Fruit fly (Drosophila melanogaster) whole organism, embryonic: Measurements from ENCODE around the gene Teh2.

Experiments
- Ada2b ChIP-seq: fragments of 200-800 bp; sonication (Bioruptor generic); IDR thresholded peaks from 2 replicates; pipeline ENCODE4 v1.3.6; 2022; ENCODE audit warnings: missing biosample characterization, missing genetic modification characterization
- CG10366 ChIP-seq: fragments of 200-800 bp; sonication (Bioruptor generic); IDR thresholded peaks from 2 replicates; pipeline ENCODE4 v1.3.6; 2022; ENCODE audit warnings: missing biosample characterization, missing genetic modification characterization
- CG10462 ChIP-seq: fragments of 200-800 bp; sonication (Bioruptor generic); optimal IDR thresholded peaks from 2 replicates; lab custom pipeline; 2016; ENCODE audit warnings: missing biosample characterization, missing genetic modification characterization
- CG10979 ChIP-seq: fragments of 200-800 bp; sonication (Bioruptor generic); optimal IDR thresholded peaks from 2 replicates; lab custom pipeline; 2018; ENCODE audit warnings: missing biosample characterization, mild to moderate bottlenecking, missing genetic modification characterization, moderate library complexity
- CG12071 ChIP-seq: fragments of 200-800 bp; sonication (Bioruptor generic); optimal IDR thresholded peaks from 3 replicates; lab custom pipeline; 2018; ENCODE audit warnings: missing biosample characterization, mild to moderate bottlenecking, missing genetic modification characterization
- CG1233 ChIP-seq: fragments of 200-800 bp; sonication (Bioruptor generic); optimal IDR thresholded peaks from 4 replicates; lab custom pipeline; 2018; ENCODE audit warnings: missing biosample characterization, mild to moderate bottlenecking, missing genetic modification characterization
- CG13287 ChIP-seq: fragments of 200-800 bp; sonication (Bioruptor generic); IDR thresholded peaks from 2 replicates; pipeline ENCODE4 v1.3.6; 2022; ENCODE audit warnings: missing biosample characterization, missing genetic modification characterization; ENCODE audit not compliant: partially characterized antibody
- CG1832 ChIP-seq: fragments of 200-800 bp; sonication (Bioruptor generic); optimal IDR thresholded peaks from 2 replicates; lab custom pipeline; 2017; ENCODE audit warnings: missing biosample characterization, mild to moderate bottlenecking, missing genetic modification characterization, inconsistent platforms
- CG2116 ChIP-seq: fragments of 200-800 bp; sonication (Bioruptor generic); optimal IDR thresholded peaks from 3 replicates; lab custom pipeline; 2018; ENCODE audit warnings: missing biosample characterization, mild to moderate bottlenecking, missing genetic modification characterization
- CG2202 ChIP-seq: fragments of 200-800 bp; sonication (Bioruptor generic); optimal IDR thresholded peaks from 2 replicates; lab custom pipeline; 2018; ENCODE audit warnings: missing biosample characterization, mild to moderate bottlenecking, missing genetic modification characterization
- CG2875 ChIP-seq: fragments of 200-800 bp; sonication (Bioruptor generic); optimal IDR thresholded peaks from 2 replicates; lab custom pipeline; 2017; ENCODE audit warnings: missing biosample characterization, mild to moderate bottlenecking, missing genetic modification characterization, missing genetic modification reagents
- CG32532 ChIP-seq: fragments of 200-800 bp; sonication (Bioruptor generic); IDR thresholded peaks from 2 replicates; pipeline ENCODE4 v1.3.6; 2022; ENCODE audit warnings: missing biosample characterization, missing genetic modification characterization
- CG32772 ChIP-seq: fragments of 200-800 bp; sonication (Bioruptor generic); IDR thresholded peaks from 2 replicates; pipeline ENCODE4 v1.3.6; 2022; ENCODE audit warnings: missing biosample characterization, missing genetic modification characterization
- CG3838 ChIP-seq: fragments of 200-800 bp; sonication (Bioruptor generic); optimal IDR thresholded peaks from 3 replicates; lab custom pipeline; 2016; ENCODE audit warnings: missing biosample characterization, missing genetic modification characterization
- CG4360 ChIP-seq: fragments of 200-800 bp; sonication (Bioruptor generic); IDR thresholded peaks from 2 replicates; pipeline ENCODE4 v1.3.6; 2022; ENCODE audit warnings: missing biosample characterization, missing genetic modification characterization
- CG5245 ChIP-seq: fragments of 200-800 bp; sonication (Bioruptor generic); optimal IDR thresholded peaks from 3 replicates; lab custom pipeline; 2016; ENCODE audit warnings: missing biosample characterization, missing genetic modification characterization
- CG6272 ChIP-seq: fragments of 200-800 bp; sonication (Bioruptor generic); IDR thresholded peaks from 2 replicates; pipeline ENCODE4 v1.3.6; 2022; ENCODE audit warnings: missing biosample characterization, missing genetic modification characterization
- CG8944 ChIP-seq: fragments of 200-800 bp; sonication (Bioruptor generic); optimal IDR thresholded peaks from 3 replicates; lab custom pipeline; 2016; ENCODE audit warnings: missing biosample characterization, missing genetic modification characterization
- CG9932 ChIP-seq: fragments of 200-800 bp; sonication (Bioruptor generic); IDR thresholded peaks from 2 replicates; pipeline ENCODE4 v1.3.6; 2022; ENCODE audit warnings: missing biosample characterization, missing genetic modification characterization
- Dbx ChIP-seq: fragments of 200-800 bp; sonication (Bioruptor generic); IDR thresholded peaks from 3 replicates; pipeline ENCODE4 v1.3.6; 2022; ENCODE audit warnings: missing biosample characterization, missing genetic modification characterization
- Dek ChIP-seq: fragments of 200-800 bp; sonication (Bioruptor generic); optimal IDR thresholded peaks from 3 replicates; lab custom pipeline; 2019; ENCODE audit warnings: missing biosample characterization, mild to moderate bottlenecking, missing genetic modification characterization, moderate library complexity
- Dp ChIP-seq: fragments of 200-800 bp; sonication (Bioruptor generic); optimal IDR thresholded peaks from 2 replicates; lab custom pipeline; 2018; ENCODE audit warnings: missing biosample characterization, mild to moderate bottlenecking, missing genetic modification characterization, moderate library complexity
- Dref ChIP-seq: fragments of 200-800 bp; sonication (Bioruptor generic); IDR thresholded peaks from 2 replicates; pipeline ENCODE4 v1.3.6; 2022; ENCODE audit warnings: missing biosample characterization, missing genetic modification characterization
- Hey ChIP-seq: fragments of 200-800 bp; sonication (Bioruptor generic); optimal IDR thresholded peaks from 3 replicates; lab custom pipeline; 2018; ENCODE audit warnings: missing biosample characterization, mild to moderate bottlenecking, missing genetic modification characterization
- Kr ChIP-seq: fragments of 200-800 bp; sonication (Bioruptor generic); optimal IDR thresholded peaks from 2 replicates; lab custom pipeline; 2017; ENCODE audit warnings: missing biosample characterization, mild to moderate bottlenecking, missing genetic modification characterization
- Max ChIP-seq: fragments of 200-800 bp; sonication (Bioruptor generic); optimal IDR thresholded peaks from 2 replicates; lab custom pipeline; 2016; ENCODE audit warnings: missing biosample characterization, mild to moderate bottlenecking, missing genetic modification characterization
- NC2α ChIP-seq: fragments of 200-800 bp; sonication (Bioruptor generic); optimal IDR thresholded peaks from 2 replicates; lab custom pipeline; 2016; ENCODE audit warnings: missing biosample characterization, missing genetic modification characterization
- Sin3A ChIP-seq: fragments of >200 bp; optimal IDR thresholded peaks from 2 replicates; lab custom pipeline; 2018
- Sry-β ChIP-seq: fragments of 200-800 bp; sonication (Bioruptor generic); optimal IDR thresholded peaks from 2 replicates; lab custom pipeline; 2018; ENCODE audit warnings: missing biosample characterization, mild to moderate bottlenecking, missing genetic modification characterization, moderate library complexity
- Stat92E ChIP-seq, 3 experiments: fragments of >200 bp in 2 of 3; fragments of 200-800 bp in 1 of 3; sonication (Bioruptor generic) in 1 of 3; optimal IDR thresholded peaks; 2 replicates each; lab custom pipeline; 2017 to 2019; ENCODE audit warnings: missing biosample characterization in 3 of 3, missing genetic modification characterization in 3 of 3, mild to moderate bottlenecking in 1 of 3, moderate library complexity in 1 of 3
- Xbp1 ChIP-seq: fragments of 200-800 bp; sonication (Bioruptor generic); optimal IDR thresholded peaks from 3 replicates; lab custom pipeline; 2016; ENCODE audit warnings: missing biosample characterization, mild to moderate bottlenecking, missing genetic modification characterization
- ato ChIP-seq: fragments of 200-800 bp; sonication (Bioruptor generic); IDR thresholded peaks from 2 replicates; pipeline ENCODE4 v1.3.6; 2022; ENCODE audit warnings: missing biosample characterization, missing genetic modification characterization; ENCODE audit not compliant: partially characterized antibody
- crol ChIP-seq: fragments of 200-800 bp; sonication (Bioruptor generic); IDR thresholded peaks from 2 replicates; pipeline ENCODE4 v1.3.6; 2022; ENCODE audit warnings: missing biosample characterization, missing genetic modification characterization
- dm ChIP-seq: fragments of 200-800 bp; sonication (Bioruptor generic); optimal IDR thresholded peaks from 3 replicates; lab custom pipeline; 2016; ENCODE audit warnings: missing biosample characterization, missing genetic modification characterization
- esg ChIP-seq: fragments of 200-800 bp; sonication (Bioruptor generic); conservative IDR thresholded peaks from 2 replicates; pipeline ENCODE4 v1.3.6; 2022; ENCODE audit warnings: missing biosample characterization, missing genetic modification characterization
- fu2 ChIP-seq: fragments of 200-800 bp; sonication (Bioruptor generic); optimal IDR thresholded peaks from 2 replicates; lab custom pipeline; 2016; ENCODE audit warnings: missing biosample characterization, missing genetic modification characterization
- gcm2 ChIP-seq: fragments of 200-800 bp; sonication (Bioruptor generic); optimal IDR thresholded peaks from 2 replicates; lab custom pipeline; 2016; ENCODE audit warnings: missing biosample characterization, missing genetic modification characterization
- gfzf ChIP-seq: fragments of 200-800 bp; sonication (Bioruptor generic); optimal IDR thresholded peaks from 2 replicates; lab custom pipeline; 2016; ENCODE audit warnings: missing biosample characterization, mild to moderate bottlenecking, missing genetic modification characterization, moderate library complexity
- gro ChIP-seq: fragments of 200-800 bp; sonication (Bioruptor generic); optimal IDR thresholded peaks from 2 replicates; lab custom pipeline; 2016; ENCODE audit warnings: missing biosample characterization, missing genetic modification characterization
- her ChIP-seq: fragments of 200-800 bp; sonication (Bioruptor generic); optimal IDR thresholded peaks from 2 replicates; lab custom pipeline; 2016; ENCODE audit warnings: missing biosample characterization, missing genetic modification characterization
- mam ChIP-seq: fragments of 200-800 bp; sonication (Bioruptor generic); optimal IDR thresholded peaks from 3 replicates; lab custom pipeline; 2016; ENCODE audit warnings: missing biosample characterization, missing genetic modification characterization
- nerfin-2 ChIP-seq: fragments of 200-800 bp; sonication (Bioruptor generic); IDR thresholded peaks from 2 replicates; pipeline ENCODE4 v1.3.6; 2022; ENCODE audit warnings: missing biosample characterization, missing genetic modification characterization; ENCODE audit not compliant: partially characterized antibody
- pan ChIP-seq, 4 experiments: fragments of >200 bp in 3 of 4; fragments of 200-800 bp in 1 of 4; sonication (Bioruptor generic) in 1 of 4; optimal IDR thresholded peaks in 3 of 4; IDR thresholded peaks in 1 of 4; 2 replicates each; pipeline versions ENCODE4 v1.3.6 to Lab custom; 2017 to 2022; ENCODE audit warnings: missing biosample characterization in 2 of 4, missing genetic modification characterization in 2 of 4, mixed read lengths in 1 of 4
- pzg ChIP-seq: fragments of 200-800 bp; sonication (Bioruptor generic); optimal IDR thresholded peaks from 3 replicates; lab custom pipeline; 2018; ENCODE audit warnings: missing biosample characterization, mild to moderate bottlenecking, missing genetic modification characterization, moderate library complexity
- seq ChIP-seq: fragments of 200-800 bp; sonication (Bioruptor generic); IDR thresholded peaks from 2 replicates; pipeline ENCODE4 v1.3.6; 2022; ENCODE audit warnings: missing biosample characterization, missing genetic modification characterization
- slbo ChIP-seq: fragments of 200-800 bp; sonication (Bioruptor generic); IDR thresholded peaks from 2 replicates; pipeline ENCODE4 v1.3.6; 2022; ENCODE audit warnings: missing biosample characterization, missing genetic modification characterization
- trh ChIP-seq: fragments of 200-800 bp; sonication (Bioruptor generic); optimal IDR thresholded peaks from 2 replicates; lab custom pipeline; 2016; ENCODE audit warnings: missing biosample characterization, missing genetic modification characterization
- tx ChIP-seq: fragments of 200-800 bp; sonication (Bioruptor generic); optimal IDR thresholded peaks from 2 replicates; lab custom pipeline; 2016; ENCODE audit warnings: missing biosample characterization, missing genetic modification characterization
- zfh2 ChIP-seq: fragments of 200-800 bp; sonication (Bioruptor generic); optimal IDR thresholded peaks from 2 replicates; lab custom pipeline; 2016; ENCODE audit warnings: missing biosample characterization, missing genetic modification characterization

Gene Teh2

DNA sequence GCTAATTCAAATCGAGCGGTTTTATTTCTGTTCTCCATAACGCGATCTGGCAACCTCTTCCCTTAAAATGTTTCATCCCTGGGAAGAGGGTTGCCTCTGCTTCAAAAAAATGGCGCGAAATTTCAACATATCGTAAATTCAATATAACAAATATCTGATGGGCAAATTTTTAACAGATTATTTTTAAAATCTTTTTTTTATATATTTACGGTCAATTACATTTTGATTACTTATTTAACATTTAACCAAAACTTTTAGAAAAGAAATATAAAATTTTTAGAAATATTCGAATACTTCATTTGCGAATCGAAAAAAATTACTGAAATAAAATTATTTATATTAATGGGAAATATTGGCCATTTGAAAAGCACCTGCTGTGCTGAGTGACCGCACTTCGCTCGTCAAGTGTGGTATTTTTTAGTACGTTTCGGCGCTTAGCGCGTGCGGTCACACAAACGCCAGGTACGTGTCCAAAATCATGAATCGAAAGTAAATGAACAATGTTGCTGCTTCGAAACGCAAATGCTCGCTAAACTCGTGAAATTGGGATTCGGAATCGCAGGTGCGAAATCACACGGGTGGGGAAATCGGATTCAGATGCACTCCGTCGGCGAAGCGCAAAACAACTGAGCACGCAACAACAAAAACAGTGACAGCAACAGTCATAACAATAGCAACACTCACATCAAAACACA lies 17.7 kb downstream of the Teh2 start, which contains the start of gene Ero1L (continued):
- TF ChIP-seq CG1233 (GFP tag; lab: Kevin White, UChicago), result no peak
- no peak for TF ChIP-seq CG1832 (GFP tag; lab: Kevin White, UChicago)
- TF ChIP-seq nerfin-2, result peak; percentile 48; the same call in 1 of the 2 replicates
- no peak for TF ChIP-seq CG10366 (GFP tag; lab: Robert Waterston, UW)
- TF ChIP-seq CG10462 (GFP tag; lab: Kevin White, UChicago), result no peak
- peak; percentile 98 for TF ChIP-seq Dp (GFP tag; lab: Kevin White, UChicago)
- TF ChIP-seq Sry-β (GFP tag; lab: Kevin White, UChicago), result peak; percentile 0
- peak; percentile 25; the same call in 1 of the 2 replicates for TF ChIP-seq CG9932 (GFP tag; lab: Robert Waterston, UW)
- TF ChIP-seq CG10979, result peak; percentile 29
- TF ChIP-seq CG8944 (GFP tag; lab: Kevin White, UChicago), result peak; percentile 12
- peak; percentile 39 for TF ChIP-seq Max (GFP tag; lab: Kevin White, UChicago)
- TF ChIP-seq Dbx (GFP tag; lab: Robert Waterston, UW), result 0 out of 3 replicates have a peak, but pooled peaks have one; percentile 60
- peak; percentile 38 for TF ChIP-seq Dek (tag; lab: Kevin White, UChicago)
- TF ChIP-seq seq, result no peak
- TF ChIP-seq Kr, result no peak
- TF ChIP-seq CG2202 (tag; lab: Kevin White, UChicago), result no peak
- peak in 1 of 3 experiments; percentile 24 for TF ChIP-seq Stat92E (GFP tag; optimal IDR thresholded peaks at IDR 0.05; lab: Kevin White, UChicago)
- TF ChIP-seq pan (optimal IDR thresholded peaks at IDR 0.05; lab: Kevin White, UChicago), result no peak
- TF ChIP-seq pan (GFP tag; optimal IDR thresholded peaks at IDR 0.05 in 1 of 2, IDR thresholded peaks at IDR 0.05 in 1 of 2), result no peak
- peak; percentile 63 for TF ChIP-seq pzg (GFP tag; lab: Kevin White, UChicago)
- no peak for TF ChIP-seq CG3838
- no peak for TF ChIP-seq dm (GFP tag; lab: Kevin White, UChicago)
- TF ChIP-seq gfzf (GFP tag; lab: Kevin White, UChicago), result peak; percentile 87
- no peak for TF ChIP-seq mam (GFP tag; lab: Kevin White, UChicago)
- no peak for TF ChIP-seq NC2α (GFP tag; lab: Kevin White, UChicago)
- TF ChIP-seq fu2 (GFP tag; lab: Kevin White, UChicago), result no peak
- peak; percentile 41 for TF ChIP-seq Sin3A (lab: Kevin White, UChicago)
- TF ChIP-seq trh (GFP tag; lab: Kevin White, UChicago), result no peak
- TF ChIP-seq CG2116 (GFP tag; lab: Kevin White, UChicago), result peak; percentile 62
- TF ChIP-seq CG6272 (GFP tag; lab: Robert Waterston, UW), result no peak
- TF ChIP-seq CG12071 (GFP tag; lab: Kevin White, UChicago), result peak; percentile 2
- peak; percentile 50; the same call in 1 of the 2 replicates for TF ChIP-seq CG13287 (GFP tag; lab: Robert Waterston, UW)
- TF ChIP-seq CG32772 (GFP tag; lab: Robert Waterston, UW), result no peak
- no peak for TF ChIP-seq tx (GFP tag; lab: Kevin White, UChicago)
- TF ChIP-seq Dref, result peak; percentile 29; the same call in 1 of the 2 replicates
- TF ChIP-seq CG5245 (GFP tag; lab: Kevin White, UChicago), result no peak
- peak; percentile 65 for TF ChIP-seq CG4360 (GFP tag; lab: Robert Waterston, UW)
- TF ChIP-seq Hey (tag; lab: Kevin White, UChicago), result no peak
- no peak for TF ChIP-seq Ada2b
- TF ChIP-seq gro, result no peak
- no peak for TF ChIP-seq zfh2 (GFP tag; lab: Kevin White, UChicago)
- peak; percentile 27 for TF ChIP-seq her (GFP tag; lab: Kevin White, UChicago)
- TF ChIP-seq slbo, result no peak
- TF ChIP-seq Xbp1 (GFP tag; lab: Kevin White, UChicago), result peak; percentile 17
- peak; percentile 23; the same call in 1 of the 2 replicates for TF ChIP-seq CG32532
- TF ChIP-seq ato (GFP tag; lab: Robert Waterston, UW), result 0 out of 2 replicates have a peak, but pooled peaks have one; percentile 50
- no peak for TF ChIP-seq gcm2 (GFP tag; lab: Kevin White, UChicago)
- no peak for TF ChIP-seq CG2875 (GFP tag; lab: Kevin White, UChicago)
- TF ChIP-seq esg, result peak; percentile 73
- no peak for TF ChIP-seq crol (GFP tag; lab: Robert Waterston, UW)
